Worm (Caenorhabditis elegans) whole organism, L2 larva: Measurements from ENCODE around the gene ccep-135.

Experiments
- C34F6.9 ChIP-seq: fragments of 150-350 bp; optimal IDR thresholded peaks from 2 replicates; lab custom pipeline; 2014; ENCODE audit warnings: missing biosample characterization, missing genetic modification characterization
- F13H6.1 ChIP-seq: sonication (generic microtip); optimal IDR thresholded peaks from 2 replicates; lab custom pipeline; 2016; ENCODE audit warnings: missing genetic modification characterization, missing compliant biosample characterization
- R02D3.7 ChIP-seq: fragments of 150-350 bp; optimal IDR thresholded peaks from 2 replicates; lab custom pipeline; 2014; ENCODE audit warnings: missing biosample characterization, missing genetic modification characterization
- ZK546.5 ChIP-seq: sonication (generic microtip); optimal IDR thresholded peaks from 2 replicates; lab custom pipeline; 2017; ENCODE audit warnings: missing biosample characterization, missing genetic modification characterization
- alr-1 ChIP-seq: fragments of 150-350 bp; optimal IDR thresholded peaks from 2 replicates; lab custom pipeline; 2014; ENCODE audit warnings: missing biosample characterization, missing genetic modification characterization
- aly-2 ChIP-seq: fragments of 150-350 bp; optimal IDR thresholded peaks from 2 replicates; lab custom pipeline; 2014; ENCODE audit warnings: missing biosample characterization, missing genetic modification characterization
- ceh-16 ChIP-seq: fragments of 150-350 bp; optimal IDR thresholded peaks from 2 replicates; lab custom pipeline; 2014; ENCODE audit warnings: missing biosample characterization, missing genetic modification characterization
- ceh-82 ChIP-seq: fragments of 150-350 bp; optimal IDR thresholded peaks from 2 replicates; lab custom pipeline; 2014; ENCODE audit warnings: missing biosample characterization, missing genetic modification characterization
- crh-2 ChIP-seq: sonication (generic microtip); optimal IDR thresholded peaks from 2 replicates; lab custom pipeline; 2017; ENCODE audit warnings: missing biosample characterization, missing genetic modification characterization
- dmd-4 ChIP-seq: sonication (generic microtip); optimal IDR thresholded peaks from 2 replicates; lab custom pipeline; 2017; ENCODE audit warnings: missing biosample characterization, missing genetic modification characterization
- egl-27 ChIP-seq: sonication (generic microtip); optimal IDR thresholded peaks from 3 replicates; lab custom pipeline; 2017; ENCODE audit warnings: missing biosample characterization, missing genetic modification reagents, missing genetic modification characterization
- elt-1 ChIP-seq: fragments of 150-350 bp; optimal IDR thresholded peaks from 2 replicates; lab custom pipeline; 2014; ENCODE audit warnings: missing biosample characterization, missing genetic modification characterization
- elt-3 ChIP-seq: sonication (generic microtip); optimal IDR thresholded peaks from 2 replicates; lab custom pipeline; 2017; ENCODE audit warnings: missing biosample characterization, missing genetic modification characterization
- fos-1 ChIP-seq: fragments of 150-350 bp; optimal IDR thresholded peaks from 2 replicates; lab custom pipeline; 2014; ENCODE audit warnings: missing biosample characterization, missing genetic modification characterization
- lin-13 ChIP-seq: fragments of 150-350 bp; optimal IDR thresholded peaks from 2 replicates; lab custom pipeline; 2014; ENCODE audit warnings: missing biosample characterization, missing genetic modification reagents, missing genetic modification characterization
- lin-39 ChIP-seq: fragments of 150-350 bp; optimal IDR thresholded peaks from 2 replicates; lab custom pipeline; 2014; ENCODE audit warnings: missing biosample characterization, missing genetic modification reagents, missing genetic modification characterization
- lsy-2 ChIP-seq, 2 experiments: fragments of 150-350 bp in 1 of 2; sonication (generic microtip) in 1 of 2; optimal IDR thresholded peaks; 2 replicates each; lab custom pipeline; 2014 to 2017; ENCODE audit warnings: missing biosample characterization in 2 of 2, missing genetic modification characterization in 2 of 2
- mdl-1 ChIP-seq, 2 experiments: fragments of 150-350 bp in 1 of 2; sonication (generic microtip) in 1 of 2; optimal IDR thresholded peaks; 2 replicates each; lab custom pipeline; 2017; ENCODE audit warnings: missing biosample characterization in 2 of 2, missing genetic modification characterization in 2 of 2
- nhr-10 ChIP-seq: sonication (generic microtip); optimal IDR thresholded peaks from 2 replicates; lab custom pipeline; 2017; ENCODE audit warnings: missing biosample characterization, missing genetic modification characterization
- nhr-11 ChIP-seq: fragments of 150-350 bp; optimal IDR thresholded peaks from 2 replicates; lab custom pipeline; 2014; ENCODE audit warnings: missing biosample characterization, missing genetic modification characterization
- nhr-12 ChIP-seq: fragments of 150-350 bp; optimal IDR thresholded peaks from 2 replicates; lab custom pipeline; 2014; ENCODE audit warnings: missing biosample characterization, missing genetic modification characterization
- nhr-129 ChIP-seq: fragments of 150-350 bp; optimal IDR thresholded peaks from 2 replicates; lab custom pipeline; 2014; ENCODE audit warnings: missing biosample characterization, missing genetic modification characterization
- nhr-21 ChIP-seq: fragments of 150-350 bp; optimal IDR thresholded peaks from 2 replicates; lab custom pipeline; 2014; ENCODE audit warnings: missing biosample characterization, missing genetic modification characterization
- nhr-23 ChIP-seq: fragments of 150-350 bp; optimal IDR thresholded peaks from 2 replicates; lab custom pipeline; 2014; ENCODE audit warnings: missing biosample characterization, missing genetic modification reagents, missing genetic modification characterization
- nhr-237 ChIP-seq: fragments of 150-350 bp; optimal IDR thresholded peaks from 2 replicates; lab custom pipeline; 2014; ENCODE audit warnings: missing biosample characterization, missing genetic modification characterization
- nhr-25 ChIP-seq: fragments of 150-350 bp; sonication (generic microtip); optimal IDR thresholded peaks from 3 replicates; lab custom pipeline; 2014; ENCODE audit warnings: missing biosample characterization, missing genetic modification characterization
- nhr-6 ChIP-seq: fragments of 150-350 bp; optimal IDR thresholded peaks from 2 replicates; lab custom pipeline; 2014; ENCODE audit warnings: missing biosample characterization, missing genetic modification characterization
- nhr-77 ChIP-seq: fragments of 150-350 bp; optimal IDR thresholded peaks from 2 replicates; lab custom pipeline; 2014; ENCODE audit warnings: missing biosample characterization, missing genetic modification characterization
- peb-1 ChIP-seq: fragments of 150-350 bp; optimal IDR thresholded peaks from 2 replicates; lab custom pipeline; 2014; ENCODE audit warnings: missing biosample characterization, missing genetic modification characterization
- skn-1 ChIP-seq: sonication (generic microtip); optimal IDR thresholded peaks from 2 replicates; lab custom pipeline; 2017; ENCODE audit warnings: missing biosample characterization, missing genetic modification characterization
- sma-3 ChIP-seq: sonication (generic microtip); optimal IDR thresholded peaks from 2 replicates; lab custom pipeline; 2016; ENCODE audit warnings: missing genetic modification reagents, missing genetic modification characterization, missing compliant biosample characterization
- snpc-4 ChIP-seq: fragments of 150-350 bp; optimal IDR thresholded peaks from 2 replicates; lab custom pipeline; 2014; ENCODE audit warnings: missing biosample characterization, missing genetic modification characterization
- unc-55 ChIP-seq: fragments of 150-350 bp; sonication (generic microtip); optimal IDR thresholded peaks from 3 replicates; lab custom pipeline; 2014; ENCODE audit warnings: missing biosample characterization, missing genetic modification reagents, missing genetic modification characterization
- unc-62 ChIP-seq: fragments of 150-350 bp; optimal IDR thresholded peaks from 2 replicates; lab custom pipeline; 2014; ENCODE audit warnings: missing biosample characterization, missing genetic modification reagents, missing genetic modification characterization
- ztf-1 ChIP-seq: fragments of 200-800 bp; sonication (Bioruptor generic); conservative IDR thresholded peaks from 2 replicates; pipeline ENCODE4 v1.3.6; 2022; ENCODE audit warnings: missing genetic modification characterization, missing compliant biosample characterization
- ztf-11 ChIP-seq: sonication (generic microtip); optimal IDR thresholded peaks from 2 replicates; lab custom pipeline; 2017; ENCODE audit warnings: missing biosample characterization, missing genetic modification characterization
- ztf-4 ChIP-seq: fragments of 150-350 bp; optimal IDR thresholded peaks from 2 replicates; lab custom pipeline; 2014; ENCODE audit warnings: missing biosample characterization, missing genetic modification characterization

The ccep-135 gene

DNA sequence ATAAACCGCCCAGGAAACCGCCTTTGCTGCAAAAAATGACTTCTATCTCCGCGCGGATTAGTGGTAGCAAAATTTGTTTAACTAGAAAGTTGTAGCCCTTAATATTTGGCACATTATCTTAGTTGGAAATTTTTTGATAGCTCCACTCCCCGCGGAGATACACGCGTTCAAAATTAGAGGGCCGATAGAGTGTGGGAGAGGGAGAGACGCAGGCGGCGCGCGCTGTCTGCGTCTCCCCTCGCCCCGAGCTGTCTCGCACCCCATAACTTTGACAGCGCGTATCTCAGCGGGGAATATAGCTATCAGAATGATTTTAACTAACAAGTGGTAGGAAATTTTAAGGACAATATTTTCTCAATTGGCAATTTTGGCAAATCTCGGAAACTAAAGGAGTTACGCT is 28.6 kb upstream of the ccep-135 start:
- TF ChIP-seq skn-1 (tag; lab: Kevin White, UChicago) = no peak
- no peak for TF ChIP-seq ztf-4 (tag; lab: Kevin White, UChicago)
- TF ChIP-seq ceh-82 (tag; lab: Kevin White, UChicago) = no peak
- TF ChIP-seq ztf-11 (tag; lab: Kevin White, UChicago) = no peak
- no peak for TF ChIP-seq C34F6.9 (tag; lab: Kevin White, UChicago)
- TF ChIP-seq dmd-4 (tag; lab: Kevin White, UChicago) = no peak
- no peak for TF ChIP-seq nhr-23 (tag; lab: Kevin White, UChicago)
- no peak for TF ChIP-seq ceh-16 (tag; lab: Kevin White, UChicago)
- TF ChIP-seq nhr-237 (tag; lab: Kevin White, UChicago) = no peak
- TF ChIP-seq nhr-12 (tag; lab: Kevin White, UChicago) = no peak
- TF ChIP-seq R02D3.7 (tag; lab: Kevin White, UChicago) = no peak
- no peak for TF ChIP-seq lin-13 (GFP tag; lab: Kevin White, UChicago)
- no peak for TF ChIP-seq snpc-4

DNA sequence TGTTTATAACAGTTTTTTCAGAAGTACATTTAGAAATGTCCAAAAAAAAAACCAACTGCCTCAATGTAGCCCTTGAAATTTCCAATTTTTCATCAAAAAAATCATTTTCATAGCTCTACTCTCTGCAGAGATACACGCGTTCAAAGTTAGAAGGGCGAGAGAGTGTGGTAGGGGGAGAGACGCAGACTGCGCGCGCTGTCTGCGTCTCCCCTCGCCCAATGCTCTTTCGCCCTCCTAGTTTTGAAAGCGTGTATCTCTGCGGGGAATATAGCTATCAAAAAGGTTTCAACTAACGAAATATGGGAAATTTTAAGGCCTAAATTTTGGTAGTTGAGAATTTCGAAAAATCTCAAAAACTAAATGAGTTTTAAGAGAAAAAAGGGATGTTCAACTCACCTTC is 28.1 kb upstream of the ccep-135 start:
- no peak for TF ChIP-seq nhr-77 (tag; lab: Kevin White, UChicago)
- TF ChIP-seq ZK546.5 (tag; lab: Kevin White, UChicago) = no peak
- TF ChIP-seq elt-3 (tag; lab: Kevin White, UChicago) = no peak
- TF ChIP-seq egl-27 (tag; lab: Kevin White, UChicago) = no peak
- TF ChIP-seq elt-1 (tag; lab: Kevin White, UChicago) = no peak
- no peak for TF ChIP-seq dmd-4 (tag; lab: Kevin White, UChicago)

DNA sequence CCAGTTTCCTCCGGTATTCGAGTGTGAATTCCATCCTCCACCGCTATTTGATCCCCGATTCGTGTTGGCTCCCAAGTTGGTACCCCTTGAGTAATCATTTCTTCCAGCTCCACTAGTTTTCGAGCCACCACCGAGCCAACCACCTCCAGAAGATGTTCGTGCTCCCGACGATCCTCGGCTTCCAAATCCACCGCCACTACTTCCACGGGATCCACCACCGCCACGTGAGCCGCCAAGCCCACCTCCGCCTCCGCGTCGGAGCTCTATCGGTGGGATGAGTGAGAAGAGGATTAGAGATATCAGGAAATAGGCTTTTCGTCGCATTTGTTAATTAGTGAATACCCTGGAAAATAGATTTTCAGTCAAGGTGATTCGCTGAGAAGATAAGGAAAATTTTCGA is 27.7 kb upstream of the ccep-135 start, which contains the start of gene H06I04.6:
Gene H06I04.6 (minus strand): TSS at position 345 of the 400 bp plus-strand sequence.
- TF ChIP-seq nhr-6 (tag; lab: Kevin White, UChicago) (no peak), mdl-1 (tag; optimal IDR thresholded peaks at IDR 0.05; lab: Kevin White, UChicago) (no peak), fos-1 (tag; lab: Kevin White, UChicago) (no peak), ZK546.5 (tag; lab: Kevin White, UChicago) (no peak), nhr-21 (no peak), nhr-23 (tag; lab: Kevin White, UChicago) (no peak), alr-1 (tag; lab: Kevin White, UChicago) (no peak), nhr-129 (tag; lab: Kevin White, UChicago) (no peak), skn-1 (tag; lab: Kevin White, UChicago) (no peak), lin-39 (no peak), lin-13 (GFP tag; lab: Kevin White, UChicago) (no peak), crh-2 (tag; lab: Kevin White, UChicago) (no peak), F13H6.1 (no peak), ztf-1 (no peak), ceh-82 (tag; lab: Kevin White, UChicago) (no peak), sma-3 (GFP tag; lab: Kevin White, UChicago) (no peak), nhr-25 (no peak), lsy-2 (tag; optimal IDR thresholded peaks at IDR 0.05; lab: Kevin White, UChicago) (no peak), peb-1 (tag; lab: Kevin White, UChicago) (no peak)

DNA sequence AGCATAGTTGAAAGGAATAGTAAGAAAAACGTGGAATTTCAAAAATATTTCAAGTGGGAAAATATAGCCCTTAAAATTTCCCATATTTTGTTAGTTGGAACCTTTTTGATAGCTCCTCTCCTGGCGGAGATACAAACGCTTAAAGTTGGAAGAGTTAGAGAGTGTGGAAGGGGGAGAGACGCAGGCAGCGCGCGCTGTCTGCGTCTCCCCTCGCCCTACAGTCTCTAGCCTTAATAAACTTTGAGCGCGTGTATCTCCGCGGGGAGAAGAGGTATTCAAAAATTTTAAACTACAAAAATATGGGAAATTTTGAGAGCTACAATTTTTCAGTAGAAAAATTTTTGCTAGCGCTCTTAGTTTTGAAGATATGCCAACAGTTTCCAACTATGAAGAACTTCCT is 27.1 kb upstream of the ccep-135 start:
- TF ChIP-seq R02D3.7 (tag; lab: Kevin White, UChicago) = no peak
- TF ChIP-seq nhr-11 (tag; lab: Kevin White, UChicago) = no peak
- no peak for TF ChIP-seq unc-62 (GFP tag; lab: Kevin White, UChicago)
- TF ChIP-seq egl-27 (tag; lab: Kevin White, UChicago) = no peak
- no peak for TF ChIP-seq mdl-1 (tag; optimal IDR thresholded peaks at IDR 0.05; lab: Kevin White, UChicago)
- no peak for TF ChIP-seq aly-2 (tag; lab: Kevin White, UChicago)
- no peak for TF ChIP-seq F13H6.1
- no peak for TF ChIP-seq unc-55 (GFP tag; lab: Kevin White, UChicago)
- TF ChIP-seq sma-3 (GFP tag; lab: Kevin White, UChicago) = no peak
- TF ChIP-seq lin-13 (GFP tag; lab: Kevin White, UChicago) = no peak
- TF ChIP-seq nhr-10 (tag; lab: Kevin White, UChicago) = no peak
- TF ChIP-seq ztf-4 (tag; lab: Kevin White, UChicago) = no peak
- no peak for TF ChIP-seq ztf-1
- no peak for TF ChIP-seq alr-1 (tag; lab: Kevin White, UChicago)
